Worm (Caenorhabditis elegans): Measurements from ENCODE around the gene C34E10.9.

DNA sequence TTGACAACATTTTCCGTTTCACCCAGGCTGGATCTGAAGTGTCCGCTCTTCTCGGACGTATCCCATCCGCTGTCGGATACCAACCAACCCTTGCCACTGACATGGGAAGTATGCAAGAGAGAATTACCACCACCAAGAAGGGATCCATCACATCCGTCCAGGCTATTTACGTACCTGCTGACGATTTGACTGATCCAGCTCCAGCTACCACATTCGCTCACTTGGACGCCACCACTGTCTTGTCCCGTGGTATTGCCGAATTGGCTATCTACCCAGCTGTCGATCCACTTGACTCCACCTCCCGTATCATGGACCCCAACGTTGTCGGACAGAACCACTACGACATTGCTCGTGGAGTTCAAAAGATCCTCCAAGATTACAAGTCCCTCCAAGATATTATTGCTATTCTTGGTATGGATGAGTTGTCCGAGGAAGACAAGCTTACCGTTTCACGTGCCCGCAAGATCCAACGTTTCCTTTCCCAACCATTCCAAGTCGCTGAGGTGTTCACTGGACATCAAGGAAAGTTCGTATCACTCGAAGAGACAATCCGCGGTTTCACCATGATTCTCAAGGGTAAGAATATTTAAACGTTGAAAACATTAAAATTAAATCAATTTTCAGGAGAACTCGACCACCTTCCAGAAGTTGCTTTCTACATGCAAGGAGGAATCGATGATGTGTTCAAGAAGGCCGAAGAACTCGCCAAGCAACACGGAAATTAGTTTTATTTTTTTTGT lies 33.5 kb downstream of the C34E10.9 start:
- TF ChIP-seq nhr-28 (tag; optimal IDR thresholded peaks at IDR 0.05) (no peak), lir-3 (tag; optimal IDR thresholded peaks at IDR 0.05) (no peak), ztf-11 (tag; optimal IDR thresholded peaks at IDR 0.05) (no peak), ctbp-1 (GFP tag; IDR thresholded peaks at IDR 0.05) (no peak), nhr-237 (tag; optimal IDR thresholded peaks at IDR 0.05) (no peak), fos-1 (tag; optimal IDR thresholded peaks at IDR 0.05) (no peak), daf-16 (GFP tag; optimal IDR thresholded peaks at IDR 0.05) (no peak), daf-16 (tag; optimal IDR thresholded peaks at IDR 0.05) (no peak), snpc-1.2 (GFP tag; IDR thresholded peaks at IDR 0.05) (no peak), T26A8.4 (GFP tag; IDR thresholded peaks at IDR 0.05) (no peak), mxl-2 (GFP tag; conservative IDR thresholded peaks at IDR 0.05) (no peak), spr-3 (GFP tag; optimal IDR thresholded peaks at IDR 0.05) (no peak), aly-2 (tag; optimal IDR thresholded peaks at IDR 0.05) (peak; percentile 75), ceh-44 (GFP tag; IDR thresholded peaks at IDR 0.05) (no peak), lim-7 (GFP tag; IDR thresholded peaks at IDR 0.05) (no peak)

Data from whole organism, L4 larva.